Worm (Caenorhabditis elegans): Measurements from ENCODE around the gene pals-39.

- TF ChIP-seq nhr-28 (tag; optimal IDR thresholded peaks at IDR 0.05) = no peak
- no peak for TF ChIP-seq nhr-77 (tag; optimal IDR thresholded peaks at IDR 0.05)
- no peak for TF ChIP-seq mdl-1 (tag; optimal IDR thresholded peaks at IDR 0.05)
- no peak for TF ChIP-seq nhr-237 (tag; optimal IDR thresholded peaks at IDR 0.05)
- no peak for TF ChIP-seq C34B4.2 (tag; optimal IDR thresholded peaks at IDR 0.05)
- TF ChIP-seq nhr-84 (tag; optimal IDR thresholded peaks at IDR 0.05) = no peak
- no peak for TF ChIP-seq aha-1 (tag; optimal IDR thresholded peaks at IDR 0.05)
- TF ChIP-seq ceh-82 (tag; optimal IDR thresholded peaks at IDR 0.05) = no peak
- no peak for TF ChIP-seq pqm-1 (tag; optimal IDR thresholded peaks at IDR 0.05)
Observed at ce11 chrV:12417277-12417676, 26.4 kb downstream of the pals-39 start, which contains the start of gene cdr-3.
